Worm (Caenorhabditis elegans) whole organism, L3 larva: ENCODE measurements around the gene C25E10.12.

Experiments used
- elt-1 ChIP-seq: fragments of 150-350 bp; optimal IDR thresholded peaks from 2 replicates; lab custom pipeline; 2014; ENCODE audit warnings: missing biosample characterization, missing genetic modification characterization
- nhr-12 ChIP-seq: fragments of 150-350 bp; optimal IDR thresholded peaks from 2 replicates; lab custom pipeline; 2014; ENCODE audit warnings: missing biosample characterization, missing genetic modification characterization
- unc-62 ChIP-seq: fragments of 150-350 bp; sonication (generic microtip); optimal IDR thresholded peaks from 4 replicates; lab custom pipeline; 2014; ENCODE audit warnings: missing biosample characterization, missing genetic modification reagents, missing genetic modification characterization

- TF ChIP-seq elt-1 (tag; lab: Kevin White, UChicago) (no peak), unc-62 (GFP tag; lab: Kevin White, UChicago) (no peak), nhr-12 (no peak)
Measured at ce11 chrV:9075827-9076226, 13.6 kb upstream of the C25E10.12 start.
